Fruit fly (Drosophila melanogaster) whole organism, embryonic: ENCODE measurements around the gene Lcp65Aa.

Experiments used
- CG10274 ChIP-seq: fragments of 200-800 bp; sonication (Bioruptor generic); optimal IDR thresholded peaks from 3 replicates; lab custom pipeline; 2017; ENCODE audit warnings: missing biosample characterization, mild to moderate bottlenecking, missing genetic modification characterization
- CG10431 ChIP-seq: fragments of 200-800 bp; sonication (Bioruptor generic); optimal IDR thresholded peaks from 3 replicates; lab custom pipeline; 2018; ENCODE audit warnings: missing biosample characterization, mild to moderate bottlenecking, missing genetic modification characterization
- CG10654 ChIP-seq: fragments of 200-800 bp; sonication (Bioruptor generic); optimal IDR thresholded peaks from 2 replicates; lab custom pipeline; 2016; ENCODE audit warnings: missing biosample characterization, missing genetic modification characterization
- CG11456 ChIP-seq: fragments of 200-800 bp; sonication (Bioruptor generic); IDR thresholded peaks from 3 replicates; pipeline ENCODE4 v1.3.6; 2022; ENCODE audit warnings: missing biosample characterization, missing genetic modification characterization
- CG12942 ChIP-seq: fragments of 200-800 bp; sonication (Bioruptor generic); optimal IDR thresholded peaks from 3 replicates; lab custom pipeline; 2016; ENCODE audit warnings: missing biosample characterization, missing genetic modification characterization
- CG14710 ChIP-seq: fragments of 200-800 bp; sonication (Bioruptor generic); optimal IDR thresholded peaks from 3 replicates; lab custom pipeline; 2019; ENCODE audit warnings: missing biosample characterization, mild to moderate bottlenecking, missing genetic modification characterization, moderate library complexity
- CG1529 ChIP-seq: fragments of 200-800 bp; sonication (Bioruptor generic); optimal IDR thresholded peaks from 3 replicates; lab custom pipeline; 2018; ENCODE audit warnings: missing biosample characterization, missing genetic modification characterization
- CG15601 ChIP-seq: fragments of 200-800 bp; sonication (Bioruptor generic); optimal IDR thresholded peaks from 3 replicates; lab custom pipeline; 2019; ENCODE audit warnings: missing biosample characterization, mild to moderate bottlenecking, missing genetic modification characterization, moderate library complexity
- CG1602 ChIP-seq: fragments of 200-800 bp; sonication (Bioruptor generic); optimal IDR thresholded peaks from 3 replicates; lab custom pipeline; 2016; ENCODE audit warnings: missing biosample characterization, missing genetic modification characterization
- CG2712 ChIP-seq: fragments of 200-800 bp; optimal IDR thresholded peaks from 3 replicates; lab custom pipeline; 2019; ENCODE audit warnings: missing biosample characterization, mild to moderate bottlenecking, missing genetic modification characterization, moderate library complexity
- CG3281 ChIP-seq: fragments of 200-800 bp; sonication (Bioruptor generic); optimal IDR thresholded peaks from 3 replicates; lab custom pipeline; 2017; ENCODE audit warnings: missing biosample characterization, mild to moderate bottlenecking, missing genetic modification characterization
- CG3847 ChIP-seq: fragments of 200-800 bp; sonication (Bioruptor generic); IDR thresholded peaks from 2 replicates; pipeline ENCODE4 v1.3.6; 2022; ENCODE audit warnings: missing biosample characterization, missing genetic modification characterization
- CG5953 ChIP-seq: fragments of 200-800 bp; sonication (Bioruptor generic); IDR thresholded peaks from 2 replicates; pipeline ENCODE4 v1.3.6; 2022; ENCODE audit warnings: missing biosample characterization, missing genetic modification characterization
- CG6175 ChIP-seq: fragments of 200-800 bp; sonication (Bioruptor generic); IDR thresholded peaks from 3 replicates; pipeline ENCODE4 v1.3.6; 2022; ENCODE audit warnings: missing biosample characterization, missing genetic modification characterization
- CG6272 ChIP-seq: fragments of 200-800 bp; sonication (Bioruptor generic); IDR thresholded peaks from 2 replicates; pipeline ENCODE4 v1.3.6; 2022; ENCODE audit warnings: missing biosample characterization, missing genetic modification characterization
- CG8290 ChIP-seq, 3 experiments: fragments of 200-800 bp; sonication (Bioruptor generic); optimal IDR thresholded peaks; 2 replicates each; lab custom pipeline; 2016 to 2019; ENCODE audit warnings: missing biosample characterization in 3 of 3, missing genetic modification characterization in 3 of 3, mild to moderate bottlenecking in 2 of 3, moderate library complexity in 1 of 3
- CG9609 ChIP-seq: fragments of 200-800 bp; sonication (Bioruptor generic); optimal IDR thresholded peaks from 3 replicates; lab custom pipeline; 2016; ENCODE audit warnings: missing biosample characterization, missing genetic modification characterization
- CG9817 ChIP-seq: fragments of 200-800 bp; sonication (Bioruptor generic); optimal IDR thresholded peaks from 2 replicates; lab custom pipeline; 2018; ENCODE audit warnings: missing biosample characterization, mild to moderate bottlenecking, missing genetic modification characterization, moderate library complexity
- D ChIP-seq, 2 experiments: fragments of 200-800 bp in 1 of 2; fragments of >200 bp in 1 of 2; sonication (Bioruptor generic) in 1 of 2; optimal IDR thresholded peaks; 2 replicates in 1 of 2; 3 replicates in 1 of 2; lab custom pipeline; 2017; ENCODE audit warnings: mild to moderate bottlenecking in 1 of 2, missing biosample characterization in 1 of 2, missing genetic modification characterization in 1 of 2, missing genetic modification reagents in 1 of 2
- Dfd ChIP-seq, 2 experiments: fragments of >200 bp; optimal IDR thresholded peaks; 2 replicates each; lab custom pipeline; 2017; ENCODE audit warnings: missing biosample characterization in 2 of 2, missing genetic modification characterization in 2 of 2
- GATAe ChIP-seq: fragments of 200-800 bp; sonication (Bioruptor generic); conservative IDR thresholded peaks from 2 replicates; pipeline ENCODE4 v1.3.6; 2022; ENCODE audit warnings: missing biosample characterization, missing genetic modification characterization
- Mrtf ChIP-seq: fragments of 200-800 bp; sonication (Bioruptor generic); IDR thresholded peaks from 3 replicates; pipeline ENCODE4 v1.3.6; 2022; ENCODE audit warnings: missing biosample characterization, missing genetic modification characterization
- Nf-YA ChIP-seq: fragments of 200-800 bp; sonication (Bioruptor generic); IDR thresholded peaks from 2 replicates; pipeline ENCODE4 v1.3.6; 2022; ENCODE audit warnings: missing biosample characterization, missing genetic modification characterization
- Sin3A ChIP-seq: fragments of >200 bp; optimal IDR thresholded peaks from 2 replicates; lab custom pipeline; 2018
- Ssrp ChIP-seq: fragments of 200-800 bp; sonication (Bioruptor generic); optimal IDR thresholded peaks from 2 replicates; lab custom pipeline; 2018; ENCODE audit warnings: missing biosample characterization, mild to moderate bottlenecking, missing genetic modification characterization, moderate library complexity
- Stat92E ChIP-seq, 3 experiments: fragments of >200 bp in 2 of 3; fragments of 200-800 bp in 1 of 3; sonication (Bioruptor generic) in 1 of 3; optimal IDR thresholded peaks; 2 replicates each; lab custom pipeline; 2017 to 2019; ENCODE audit warnings: missing biosample characterization in 3 of 3, missing genetic modification characterization in 3 of 3, mild to moderate bottlenecking in 1 of 3, moderate library complexity in 1 of 3
- TFAM ChIP-seq: fragments of 200-800 bp; sonication (Bioruptor generic); optimal IDR thresholded peaks from 2 replicates; lab custom pipeline; 2017; ENCODE audit warnings: missing biosample characterization, missing genetic modification characterization, inconsistent platforms
- bbx ChIP-seq: fragments of 200-800 bp; sonication (Bioruptor generic); IDR thresholded peaks from 2 replicates; pipeline ENCODE4 v1.3.6; 2022; ENCODE audit warnings: missing biosample characterization, missing genetic modification characterization; ENCODE audit not compliant: partially characterized antibody
- cas ChIP-seq: fragments of 200-800 bp; sonication (Bioruptor generic); IDR thresholded peaks from 2 replicates; pipeline ENCODE4 v1.3.6; 2022; ENCODE audit warnings: missing biosample characterization, missing genetic modification characterization
- corto ChIP-seq: fragments of 200-800 bp; sonication (Bioruptor generic); optimal IDR thresholded peaks from 2 replicates; lab custom pipeline; 2016; ENCODE audit warnings: missing biosample characterization, mild to moderate bottlenecking, missing genetic modification characterization, moderate library complexity
- crc ChIP-seq: fragments of 200-800 bp; sonication (Bioruptor generic); optimal IDR thresholded peaks from 2 replicates; lab custom pipeline; 2016; ENCODE audit warnings: missing biosample characterization, missing genetic modification characterization
- crol ChIP-seq: fragments of 200-800 bp; sonication (Bioruptor generic); IDR thresholded peaks from 2 replicates; pipeline ENCODE4 v1.3.6; 2022; ENCODE audit warnings: missing biosample characterization, missing genetic modification characterization
- emc ChIP-seq: fragments of 200-800 bp; sonication (Bioruptor generic); optimal IDR thresholded peaks from 2 replicates; lab custom pipeline; 2016; ENCODE audit warnings: missing biosample characterization, missing genetic modification characterization
- grn ChIP-seq: fragments of 200-800 bp; sonication (Bioruptor generic); optimal IDR thresholded peaks from 3 replicates; lab custom pipeline; 2017; ENCODE audit warnings: missing biosample characterization, missing genetic modification characterization
- jigr1 ChIP-seq: fragments of 200-800 bp; sonication (Bioruptor generic); IDR thresholded peaks from 3 replicates; pipeline ENCODE4 v1.3.6; 2022; ENCODE audit warnings: missing biosample characterization, missing genetic modification characterization
- kah ChIP-seq: fragments of 200-800 bp; sonication (Bioruptor generic); optimal IDR thresholded peaks from 2 replicates; lab custom pipeline; 2018; ENCODE audit warnings: missing biosample characterization, mild to moderate bottlenecking, missing genetic modification characterization
- klu ChIP-seq: fragments of 200-800 bp; sonication (Bioruptor generic); IDR thresholded peaks from 2 replicates; pipeline ENCODE4 v1.3.6; 2022; ENCODE audit warnings: missing biosample characterization, missing genetic modification characterization
- lola ChIP-seq, 3 experiments: fragments of >200 bp in 2 of 3; fragments of 200-800 bp in 1 of 3; sonication (Bioruptor generic) in 1 of 3; optimal IDR thresholded peaks; 2 replicates each; lab custom pipeline; 2017 to 2019; ENCODE audit warnings: missing biosample characterization in 3 of 3, missing genetic modification characterization in 3 of 3, mild to moderate bottlenecking in 1 of 3, moderate library complexity in 1 of 3
- pnt ChIP-seq: fragments of 200-800 bp; sonication (Bioruptor generic); optimal IDR thresholded peaks from 3 replicates; lab custom pipeline; 2016; ENCODE audit warnings: missing biosample characterization, missing genetic modification characterization
- row ChIP-seq: fragments of 200-800 bp; sonication (Bioruptor generic); IDR thresholded peaks from 3 replicates; pipeline ENCODE4 v1.3.6; 2022; ENCODE audit warnings: missing biosample characterization, missing genetic modification characterization
- scrt ChIP-seq: fragments of 200-800 bp; sonication (Bioruptor generic); optimal IDR thresholded peaks from 2 replicates; lab custom pipeline; 2018; ENCODE audit warnings: missing biosample characterization, mild to moderate bottlenecking, missing genetic modification characterization, moderate library complexity
- sd ChIP-seq: fragments of 200-800 bp; sonication (Bioruptor generic); optimal IDR thresholded peaks from 3 replicates; lab custom pipeline; 2018; ENCODE audit warnings: missing biosample characterization, mild to moderate bottlenecking, missing genetic modification characterization, moderate library complexity
- slp2 ChIP-seq: fragments of 200-800 bp; sonication (Bioruptor generic); optimal IDR thresholded peaks from 2 replicates; lab custom pipeline; 2016; ENCODE audit warnings: missing biosample characterization, missing genetic modification characterization
- ssp ChIP-seq: fragments of 200-800 bp; sonication (Bioruptor generic); IDR thresholded peaks from 2 replicates; pipeline ENCODE4 v1.3.6; 2022; ENCODE audit warnings: missing biosample characterization, missing genetic modification characterization
- stwl ChIP-seq: fragments of 200-800 bp; sonication (Bioruptor generic); optimal IDR thresholded peaks from 3 replicates; lab custom pipeline; 2018; ENCODE audit warnings: missing biosample characterization, mild to moderate bottlenecking, missing genetic modification characterization, moderate library complexity
- tgo ChIP-seq: fragments of 200-800 bp; sonication (Bioruptor generic); IDR thresholded peaks from 3 replicates; pipeline ENCODE4 v1.3.6; 2022; ENCODE audit warnings: missing biosample characterization, missing genetic modification characterization
- tup ChIP-seq: fragments of 200-800 bp; sonication (Bioruptor generic); optimal IDR thresholded peaks from 2 replicates; lab custom pipeline; 2016; ENCODE audit warnings: missing biosample characterization, mild to moderate bottlenecking, missing genetic modification characterization, moderate library complexity
- wor ChIP-seq: fragments of 200-800 bp; sonication (Bioruptor generic); IDR thresholded peaks from 2 replicates; pipeline ENCODE4 v1.3.6; 2022; ENCODE audit warnings: missing biosample characterization, missing genetic modification characterization

Lcp65Aa gene

DNA sequence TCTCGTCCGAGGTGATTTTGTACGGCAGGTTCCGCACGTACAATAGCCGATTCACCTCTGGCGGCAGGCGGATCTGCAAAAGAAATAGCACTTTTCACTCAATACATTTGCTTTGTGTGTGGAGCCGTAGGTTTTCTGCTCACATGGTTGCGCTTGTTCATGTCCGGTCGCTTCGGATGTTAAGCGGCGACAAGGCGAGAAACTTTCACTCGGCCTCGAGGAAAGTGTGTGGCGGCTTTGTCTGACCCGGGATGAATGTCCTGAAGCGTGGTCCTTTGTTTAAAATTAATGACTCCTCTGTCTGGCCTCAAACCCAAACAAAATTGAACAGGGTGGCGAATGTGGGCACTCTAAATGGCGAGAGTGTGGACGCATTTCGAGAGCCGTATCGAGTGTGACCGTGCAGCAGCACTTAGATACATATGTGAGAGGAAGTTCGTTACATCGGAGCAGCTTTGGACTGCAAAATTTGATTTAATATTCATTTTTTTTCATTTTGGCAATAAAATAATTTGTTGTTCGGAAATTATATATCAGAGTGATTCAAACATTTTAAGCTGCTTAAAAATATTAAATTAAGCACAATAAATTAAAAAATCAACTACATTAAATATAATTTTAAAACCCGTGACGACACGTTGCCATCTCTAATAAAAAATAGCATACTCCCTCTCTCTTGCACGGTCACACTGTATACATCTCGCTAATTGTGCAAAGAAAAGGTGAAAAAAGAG lies 41.9 kb downstream of the Lcp65Aa start, which contains the start of the genes Sf3b6 and Tnpo (continued):
- TF ChIP-seq CG10654 = peak; percentile 67
- TF ChIP-seq corto = no peak
- peak; percentile 81 for TF ChIP-seq Mrtf (GFP tag; lab: Robert Waterston, UW)
- peak; percentile 65 for TF ChIP-seq scrt (GFP tag; lab: Kevin White, UChicago)
- TF ChIP-seq D (optimal IDR thresholded peaks at IDR 0.05; lab: Kevin White, UChicago) = no peak
- TF ChIP-seq D (GFP tag; optimal IDR thresholded peaks at IDR 0.05; lab: Kevin White, UChicago) = peak; percentile 68
- peak; percentile 30 for TF ChIP-seq kah (GFP tag; lab: Kevin White, UChicago)
- TF ChIP-seq CG6175 (GFP tag; lab: Robert Waterston, UW) = peak; percentile 39; the same call in 1 of the 3 replicates
- peak; percentile 78 for TF ChIP-seq pnt (GFP tag; lab: Kevin White, UChicago)
- peak; percentile 88 for TF ChIP-seq CG1602 (GFP tag; lab: Kevin White, UChicago)
- peak; percentile 90 for TF ChIP-seq CG3847 (GFP tag; lab: Robert Waterston, UW)
- TF ChIP-seq CG12942 (GFP tag; lab: Kevin White, UChicago) = peak; percentile 83
- peak; percentile 47 for TF ChIP-seq stwl (tag; lab: Kevin White, UChicago)
- TF ChIP-seq jigr1 = peak; percentile 85
- TF ChIP-seq sd (tag; lab: Kevin White, UChicago) = no peak
- TF ChIP-seq Sin3A (lab: Kevin White, UChicago) = peak; percentile 81
- TF ChIP-seq CG10431 (GFP tag; lab: Kevin White, UChicago) = peak; percentile 58
- peak; percentile 55; the same call in 1 of the 2 replicates for TF ChIP-seq Nf-YA (GFP tag; lab: Robert Waterston, UW)
- TF ChIP-seq cas (GFP tag; lab: Robert Waterston, UW) = 0 out of 2 replicates have a peak, but pooled peaks have one; percentile 44
- TF ChIP-seq CG15601 (tag; lab: Kevin White, UChicago) = no peak
- TF ChIP-seq CG14710 (tag; lab: Kevin White, UChicago) = peak; percentile 91
- TF ChIP-seq lola (GFP tag; optimal IDR thresholded peaks at IDR 0.05; lab: Kevin White, UChicago) = peak in 1 of 3 experiments; percentile 91
- TF ChIP-seq CG1529 (GFP tag; lab: Kevin White, UChicago) = peak; percentile 44
- TF ChIP-seq Stat92E (GFP tag; optimal IDR thresholded peaks at IDR 0.05; lab: Kevin White, UChicago) = peak in 1 of 3 experiments; percentile 32
- peak; percentile 84 for TF ChIP-seq CG11456 (GFP tag; lab: Robert Waterston, UW)
- TF ChIP-seq tup (GFP tag; lab: Kevin White, UChicago) = peak; percentile 21
- TF ChIP-seq grn = no peak
- 0 out of 2 replicates have a peak, but pooled peaks have one; percentile 19 for TF ChIP-seq GATAe (GFP tag; lab: Robert Waterston, UW)
- peak; percentile 87 for TF ChIP-seq Ssrp (tag; lab: Kevin White, UChicago)
- peak; percentile 80 for TF ChIP-seq CG10274 (GFP tag; lab: Kevin White, UChicago)
- no peak for TF ChIP-seq CG3281 (GFP tag; lab: Kevin White, UChicago)
- TF ChIP-seq bbx (GFP tag; lab: Robert Waterston, UW) = 0 out of 2 replicates have a peak, but pooled peaks have one; percentile 17
- TF ChIP-seq row (GFP tag; lab: Robert Waterston, UW) = peak; percentile 96
- TF ChIP-seq wor (GFP tag; lab: Robert Waterston, UW) = peak; percentile 79
- TF ChIP-seq Dfd (GFP tag; optimal IDR thresholded peaks at IDR 0.05; lab: Kevin White, UChicago) = no peak
- TF ChIP-seq CG9609 = peak; percentile 81
- TF ChIP-seq CG8290 (GFP tag; optimal IDR thresholded peaks at IDR 0.05; lab: Kevin White, UChicago) = peak; percentile 79
- TF ChIP-seq CG8290 (tag; optimal IDR thresholded peaks at IDR 0.05; lab: Kevin White, UChicago) = peak in 1 of 2 experiments; percentile 66
- no peak for TF ChIP-seq TFAM (GFP tag; lab: Kevin White, UChicago)
- peak; percentile 88 for TF ChIP-seq CG6272 (GFP tag; lab: Robert Waterston, UW)
- no peak for TF ChIP-seq crol (GFP tag; lab: Robert Waterston, UW)
- peak; percentile 85 for TF ChIP-seq klu
- TF ChIP-seq CG5953 = peak; percentile 28; the same call in 1 of the 2 replicates
- TF ChIP-seq emc = peak; percentile 29
- TF ChIP-seq ssp = peak; percentile 79
- TF ChIP-seq CG9817 (tag; lab: Kevin White, UChicago) = peak; percentile 87
- peak; percentile 31 for TF ChIP-seq slp2 (GFP tag; lab: Kevin White, UChicago)
- TF ChIP-seq CG2712 (tag; lab: Kevin White, UChicago) = peak; percentile 88
- TF ChIP-seq crc (GFP tag; lab: Kevin White, UChicago) = no peak
- TF ChIP-seq tgo (GFP tag; lab: Robert Waterston, UW) = peak; percentile 86
